Worm (Caenorhabditis elegans) whole organism, midembryonic: Measurements from ENCODE around the gene urm-1.

Source experiments
- cog-1 ChIP-seq: sonication (generic microtip); optimal IDR thresholded peaks from 2 replicates; lab custom pipeline; 2016; ENCODE audit warnings: missing genetic modification characterization, missing compliant biosample characterization
- ref-1 ChIP-seq: fragments of 200-800 bp; sonication (Bioruptor generic); conservative IDR thresholded peaks from 2 replicates; pipeline ENCODE4 v1.3.6; 2022; ENCODE audit warnings: missing genetic modification reagents, missing genetic modification characterization, missing compliant biosample characterization
- tab-1 ChIP-seq: fragments of 200-800 bp; sonication (Bioruptor generic); IDR thresholded peaks from 2 replicates; pipeline ENCODE4 v1.3.6; 2022; ENCODE audit warnings: missing genetic modification characterization, missing compliant biosample characterization
- ztf-23 ChIP-seq: fragments of 200-800 bp; sonication (Bioruptor generic); IDR thresholded peaks from 2 replicates; pipeline ENCODE4 v1.3.6; 2022; ENCODE audit warnings: missing genetic modification reagents, missing genetic modification characterization, missing compliant biosample characterization

DNA sequence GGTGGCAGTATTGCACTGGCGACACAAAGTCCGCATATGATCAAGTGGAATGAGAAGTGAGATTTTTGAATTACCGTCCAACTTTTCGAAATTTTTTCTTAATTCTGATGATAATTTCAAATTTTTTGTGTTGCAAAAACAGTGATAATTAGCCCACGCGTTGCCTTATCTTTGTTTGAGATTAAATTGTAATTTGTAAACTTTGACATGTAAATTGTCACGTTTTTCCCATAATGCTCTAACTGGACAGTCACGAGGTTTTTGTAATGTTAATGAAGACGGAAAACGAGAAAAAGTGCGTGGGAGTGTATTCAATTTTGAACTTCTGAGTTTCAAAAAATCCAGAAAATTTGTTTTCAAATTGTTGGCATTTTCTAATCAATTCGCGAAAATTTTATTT, 23.8 kb upstream of the urm-1 start:
- TF ChIP-seq ref-1 (GFP tag; lab: Robert Waterston, UW) (no peak), cog-1 (tag; lab: Kevin White, UChicago) (no peak), ztf-23 (GFP tag; lab: Robert Waterston, UW) (no peak), tab-1 (no peak)
